Worm (Caenorhabditis elegans): ENCODE data around the gene C51E3.10.

DNA sequence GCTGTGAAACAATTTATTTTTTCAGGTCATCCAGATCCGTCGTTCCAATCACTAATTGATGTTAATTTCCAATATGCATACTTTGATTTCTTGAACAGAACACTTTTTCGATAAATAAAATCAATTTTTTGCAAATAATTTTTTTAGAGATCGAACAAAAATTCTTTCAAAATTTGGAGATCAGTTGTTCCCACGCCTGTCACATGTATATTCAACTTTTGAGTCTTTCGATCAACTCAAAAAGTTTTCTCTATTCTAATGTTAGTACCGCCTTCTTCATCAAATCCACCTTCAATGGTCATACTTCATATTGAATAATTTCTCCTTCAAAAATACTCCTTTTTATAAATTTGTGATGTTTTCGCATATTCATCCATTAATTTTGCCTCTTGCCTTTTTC is 6.2 kb downstream of the C51E3.10 start, which contains the start of gene srsx-29:
- TF ChIP-seq lir-3 (tag; optimal IDR thresholded peaks at IDR 0.05; ENCODE audit: poor library complexity): no peak
- no peak for TF ChIP-seq zag-1 (tag; optimal IDR thresholded peaks at IDR 0.05)
- no peak for TF ChIP-seq blmp-1 (tag; optimal IDR thresholded peaks at IDR 0.05)
- no peak for TF ChIP-seq mep-1 (tag; optimal IDR thresholded peaks at IDR 0.05)
- no peak for TF ChIP-seq skn-1 (tag; optimal IDR thresholded peaks at IDR 0.05)
- TF ChIP-seq irx-1 (tag; optimal IDR thresholded peaks at IDR 0.05): no peak
- TF ChIP-seq nhr-28 (tag; optimal IDR thresholded peaks at IDR 0.05): no peak
- TF ChIP-seq nhr-12 (tag; optimal IDR thresholded peaks at IDR 0.05): no peak
- TF ChIP-seq ztf-4 (tag; optimal IDR thresholded peaks at IDR 0.05): no peak
- no peak for TF ChIP-seq pqm-1 (tag; optimal IDR thresholded peaks at IDR 0.05)
